Worm (Caenorhabditis elegans) whole organism, L1 larva: ENCODE measurements around the gene irld-55.

Experiments used
- aly-2 ChIP-seq: fragments of 150-350 bp; optimal IDR thresholded peaks from 2 replicates; lab custom pipeline; 2014; ENCODE audit warnings: missing biosample characterization, missing genetic modification characterization
- lin-13 ChIP-seq: fragments of 150-350 bp; optimal IDR thresholded peaks from 2 replicates; lab custom pipeline; 2014; ENCODE audit warnings: missing biosample characterization, missing genetic modification reagents, missing genetic modification characterization
- mep-1 ChIP-seq: fragments of 150-350 bp; optimal IDR thresholded peaks from 2 replicates; lab custom pipeline; 2014; ENCODE audit warnings: missing biosample characterization, missing genetic modification characterization
- nhr-11 ChIP-seq: fragments of 150-350 bp; optimal IDR thresholded peaks from 2 replicates; lab custom pipeline; 2014; ENCODE audit warnings: missing biosample characterization, missing genetic modification characterization
- nhr-237 ChIP-seq: fragments of 150-350 bp; optimal IDR thresholded peaks from 2 replicates; lab custom pipeline; 2014; ENCODE audit warnings: missing biosample characterization, missing genetic modification characterization
- nhr-28 ChIP-seq: fragments of 150-350 bp; optimal IDR thresholded peaks from 2 replicates; lab custom pipeline; 2014; ENCODE audit warnings: missing biosample characterization, missing genetic modification characterization
- skn-1 ChIP-seq: fragments of 150-350 bp; optimal IDR thresholded peaks from 2 replicates; lab custom pipeline; 2014; ENCODE audit warnings: missing biosample characterization, missing genetic modification characterization
- ztf-4 ChIP-seq: fragments of 150-350 bp; optimal IDR thresholded peaks from 2 replicates; lab custom pipeline; 2014; ENCODE audit warnings: missing biosample characterization, missing genetic modification characterization

- TF ChIP-seq nhr-11 (tag; lab: Kevin White, UChicago), result no peak
- TF ChIP-seq lin-13 (GFP tag; lab: Kevin White, UChicago), result peak; percentile 69
- peak; percentile 88 for TF ChIP-seq ztf-4 (tag; lab: Kevin White, UChicago)
- peak; percentile 53 for TF ChIP-seq skn-1
- TF ChIP-seq nhr-28, result no peak
- TF ChIP-seq aly-2, result no peak
- no peak for TF ChIP-seq nhr-237 (tag; lab: Kevin White, UChicago)
- peak; percentile 89 for TF ChIP-seq mep-1 (tag; lab: Kevin White, UChicago)
These were observed 14.0 kb downstream of the irld-55 start for ce11 chrIV:14033752-14034570.
